Worm (Caenorhabditis elegans) whole organism, L4 larva: ENCODE results near the gene flcn-1.

ENCODE experiments used
- F26F4.8 ChIP-seq: fragments of 200-800 bp; sonication (Bioruptor generic); conservative IDR thresholded peaks from 2 replicates; pipeline ENCODE4 v1.3.6; 2022; ENCODE audit warnings: missing genetic modification characterization, missing compliant biosample characterization
- F37D6.2 ChIP-seq: sonication (generic microtip); optimal IDR thresholded peaks from 2 replicates; lab custom pipeline; 2016; ENCODE audit warnings: mild to moderate bottlenecking, missing genetic modification characterization, missing compliant biosample characterization
- F44E2.7 ChIP-seq: fragments of 200-800 bp; sonication (Bioruptor generic); IDR thresholded peaks from 2 replicates; pipeline ENCODE4 v2.1.2; 2022; ENCODE audit warnings: missing genetic modification characterization, missing compliant biosample characterization
- F49E8.2 ChIP-seq: sonication (generic microtip); optimal IDR thresholded peaks from 2 replicates; lab custom pipeline; 2016; ENCODE audit warnings: missing compliant biosample characterization, mild to moderate bottlenecking, missing genetic modification characterization, borderline replicate concordance
- T20F7.1 ChIP-seq: fragments of 200-800 bp; sonication (Bioruptor generic); optimal IDR thresholded peaks from 2 replicates; lab custom pipeline; 2018; ENCODE audit warnings: mild to moderate bottlenecking, missing genetic modification characterization, missing compliant biosample characterization
- Y48G9A.11 ChIP-seq: fragments of 200-800 bp; sonication (Bioruptor generic); IDR thresholded peaks from 2 replicates; pipeline ENCODE4 v1.3.6; 2022; ENCODE audit warnings: missing genetic modification reagents, missing genetic modification characterization, missing compliant biosample characterization
- Y75B8A.6 ChIP-seq: fragments of 200-800 bp; sonication (Bioruptor generic); IDR thresholded peaks from 2 replicates; pipeline ENCODE4 v1.3.6; 2022; ENCODE audit warnings: missing genetic modification reagents, missing genetic modification characterization, missing compliant biosample characterization
- ama-1 ChIP-seq: fragments of 150-350 bp; optimal IDR thresholded peaks from 2 replicates; lab custom pipeline; 2014; ENCODE audit warnings: inconsistent platforms, mixed read lengths
- arid-1 ChIP-seq: fragments of 200-800 bp; sonication (Bioruptor generic); conservative IDR thresholded peaks from 2 replicates; pipeline ENCODE4 v1.3.6; 2022; ENCODE audit warnings: missing genetic modification reagents, missing genetic modification characterization, missing compliant biosample characterization
- attf-4 ChIP-seq: sonication (generic microtip); optimal IDR thresholded peaks from 3 replicates; lab custom pipeline; 2017; ENCODE audit warnings: missing biosample characterization, missing genetic modification characterization
- ceh-20 ChIP-seq: fragments of 200-800 bp; sonication (Bioruptor generic); IDR thresholded peaks from 2 replicates; pipeline ENCODE4 v1.3.6; 2022; ENCODE audit warnings: missing genetic modification reagents, missing genetic modification characterization, missing compliant biosample characterization
- ceh-28 ChIP-seq: fragments of 150-350 bp; optimal IDR thresholded peaks from 2 replicates; lab custom pipeline; 2014; ENCODE audit warnings: missing biosample characterization, missing genetic modification reagents, missing genetic modification characterization
- ceh-62 ChIP-seq: sonication (generic microtip); optimal IDR thresholded peaks from 2 replicates; lab custom pipeline; 2017; ENCODE audit warnings: missing biosample characterization, missing genetic modification characterization
- ces-1 ChIP-seq: fragments of 150-350 bp; sonication (generic microtip); optimal IDR thresholded peaks from 4 replicates; lab custom pipeline; 2014; ENCODE audit warnings: missing biosample characterization, missing genetic modification reagents, missing genetic modification characterization
- daf-16 ChIP-seq, 3 experiments: sonication (generic microtip); optimal IDR thresholded peaks; 2 replicates each; lab custom pipeline; 2016 to 2017; ENCODE audit warnings: missing genetic modification characterization in 3 of 3, missing genetic modification reagents in 3 of 3, mild to moderate bottlenecking in 2 of 3, missing compliant biosample characterization in 2 of 3, missing biosample characterization in 1 of 3, moderate library complexity in 1 of 3
- dmd-9 ChIP-seq: fragments of 200-800 bp; sonication (Bioruptor generic); IDR thresholded peaks from 2 replicates; pipeline ENCODE4 v1.3.6; 2022; ENCODE audit warnings: missing genetic modification reagents, missing genetic modification characterization, missing compliant biosample characterization
- duxl-1 ChIP-seq: sonication (generic microtip); optimal IDR thresholded peaks from 2 replicates; lab custom pipeline; 2016; ENCODE audit warnings: mild to moderate bottlenecking, missing genetic modification characterization, moderate library complexity, missing compliant biosample characterization; ENCODE audit not compliant: poor library complexity
- dve-1 ChIP-seq: sonication (generic microtip); optimal IDR thresholded peaks from 2 replicates; lab custom pipeline; 2017; ENCODE audit warnings: antibody characterized with exemption, mild to moderate bottlenecking, missing genetic modification characterization, missing compliant biosample characterization; ENCODE audit not compliant: insufficient read depth
- egl-43 ChIP-seq: fragments of 200-800 bp; sonication (Bioruptor generic); IDR thresholded peaks from 2 replicates; pipeline ENCODE4 v1.3.6; 2022; ENCODE audit warnings: missing genetic modification reagents, missing genetic modification characterization, missing compliant biosample characterization
- fkh-10 ChIP-seq: fragments of 150-350 bp; optimal IDR thresholded peaks from 2 replicates; lab custom pipeline; 2014; ENCODE audit warnings: missing biosample characterization, missing genetic modification reagents, missing genetic modification characterization
- fos-1 ChIP-seq: fragments of 150-350 bp; optimal IDR thresholded peaks from 2 replicates; lab custom pipeline; 2014; ENCODE audit warnings: missing biosample characterization, missing genetic modification characterization
- hlh-11 ChIP-seq: fragments of 200-800 bp; sonication (Bioruptor generic); optimal IDR thresholded peaks from 2 replicates; lab custom pipeline; 2018; ENCODE audit warnings: mild to moderate bottlenecking, missing genetic modification characterization, missing compliant biosample characterization
- hlh-30 ChIP-seq: sonication (generic microtip); optimal IDR thresholded peaks from 2 replicates; lab custom pipeline; 2017; ENCODE audit warnings: antibody characterized with exemption, mild to moderate bottlenecking, missing genetic modification characterization, missing compliant biosample characterization; ENCODE audit not compliant: insufficient read depth
- lin-13 ChIP-seq: fragments of 150-350 bp; optimal IDR thresholded peaks from 2 replicates; lab custom pipeline; 2014; ENCODE audit warnings: missing biosample characterization, missing genetic modification reagents, missing genetic modification characterization
- lin-15B ChIP-seq: fragments of 150-350 bp; sonication (generic microtip); optimal IDR thresholded peaks from 3 replicates; lab custom pipeline; 2014; ENCODE audit warnings: missing biosample characterization, missing genetic modification characterization
- lin-39 ChIP-seq: fragments of 150-350 bp; optimal IDR thresholded peaks from 2 replicates; lab custom pipeline; 2014; ENCODE audit warnings: missing biosample characterization, missing genetic modification reagents, missing genetic modification characterization
- lir-3 ChIP-seq: sonication (generic microtip); optimal IDR thresholded peaks from 2 replicates; lab custom pipeline; 2016; ENCODE audit warnings: mild to moderate bottlenecking, missing genetic modification characterization, missing compliant biosample characterization
- lsy-2 ChIP-seq, 2 experiments: fragments of 150-350 bp in 1 of 2; sonication (generic microtip) in 1 of 2; optimal IDR thresholded peaks; 2 replicates each; lab custom pipeline; 2014 to 2017; ENCODE audit warnings: missing biosample characterization in 2 of 2, missing genetic modification characterization in 2 of 2
- madf-5 ChIP-seq, 2 experiments: fragments of 200-800 bp; sonication (Bioruptor generic); IDR thresholded peaks; 2 replicates each; pipeline ENCODE4 v1.3.6; 2022; ENCODE audit warnings: missing compliant biosample characterization in 2 of 2, missing genetic modification characterization in 2 of 2
- madf-9 ChIP-seq: fragments of 200-800 bp; sonication (Bioruptor generic); conservative IDR thresholded peaks from 2 replicates; pipeline ENCODE4 v1.3.6; 2022; ENCODE audit warnings: missing genetic modification reagents, missing genetic modification characterization, missing compliant biosample characterization
- nhr-10 ChIP-seq: fragments of 150-350 bp; optimal IDR thresholded peaks from 2 replicates; lab custom pipeline; 2014; ENCODE audit warnings: missing biosample characterization, missing genetic modification characterization
- nhr-11 ChIP-seq: fragments of 150-350 bp; optimal IDR thresholded peaks from 2 replicates; lab custom pipeline; 2014; ENCODE audit warnings: missing biosample characterization, missing genetic modification characterization
- nhr-41 ChIP-seq: fragments of 200-800 bp; sonication (Bioruptor generic); IDR thresholded peaks from 2 replicates; pipeline ENCODE4 v1.3.6; 2022; ENCODE audit warnings: missing genetic modification reagents, missing genetic modification characterization, missing compliant biosample characterization
- nhr-42 ChIP-seq: fragments of 200-800 bp; sonication (Bioruptor generic); IDR thresholded peaks from 2 replicates; pipeline ENCODE4 v1.3.6; 2022; ENCODE audit warnings: missing genetic modification characterization, missing compliant biosample characterization
- nhr-76 ChIP-seq: fragments of 150-350 bp; optimal IDR thresholded peaks from 2 replicates; lab custom pipeline; 2014; ENCODE audit warnings: missing biosample characterization, missing genetic modification characterization
- nhr-77 ChIP-seq: fragments of 150-350 bp; optimal IDR thresholded peaks from 2 replicates; lab custom pipeline; 2014; ENCODE audit warnings: missing biosample characterization, missing genetic modification characterization
- php-3 ChIP-seq: fragments of 200-800 bp; sonication (Bioruptor generic); IDR thresholded peaks from 2 replicates; pipeline ENCODE4 v1.3.6; 2022; ENCODE audit warnings: missing genetic modification reagents, missing genetic modification characterization, missing compliant biosample characterization
- saeg-2 ChIP-seq: fragments of 200-800 bp; sonication (Bioruptor generic); IDR thresholded peaks from 2 replicates; pipeline ENCODE4 v1.3.6; 2022; ENCODE audit warnings: missing genetic modification reagents, missing genetic modification characterization, missing compliant biosample characterization
- snpc-1.2 ChIP-seq: fragments of 200-800 bp; sonication (Bioruptor generic); IDR thresholded peaks from 2 replicates; pipeline ENCODE4 v1.3.6; 2022; ENCODE audit warnings: missing genetic modification reagents, missing genetic modification characterization, missing compliant biosample characterization
- spr-1 ChIP-seq: sonication (generic microtip); optimal IDR thresholded peaks from 2 replicates; lab custom pipeline; 2016; ENCODE audit warnings: mild to moderate bottlenecking, missing genetic modification characterization, missing compliant biosample characterization
- tra-1 ChIP-seq: fragments of 200-800 bp; sonication (Bioruptor generic); IDR thresholded peaks from 2 replicates; pipeline ENCODE4 v1.3.6; 2022; ENCODE audit warnings: missing genetic modification reagents, missing genetic modification characterization, missing compliant biosample characterization
- vab-7 ChIP-seq: fragments of 200-800 bp; sonication (Bioruptor generic); IDR thresholded peaks from 2 replicates; pipeline ENCODE4 v1.3.6; 2022; ENCODE audit warnings: missing genetic modification reagents, missing genetic modification characterization, missing compliant biosample characterization
- zfp-2 ChIP-seq: sonication (generic microtip); optimal IDR thresholded peaks from 2 replicates; lab custom pipeline; 2016; ENCODE audit warnings: mild to moderate bottlenecking, missing genetic modification characterization, missing compliant biosample characterization
- zip-11 ChIP-seq: fragments of 200-800 bp; sonication (Bioruptor generic); IDR thresholded peaks from 2 replicates; pipeline ENCODE4 v1.3.6; 2022; ENCODE audit warnings: missing genetic modification characterization, missing compliant biosample characterization
- ztf-11 ChIP-seq: fragments of 150-350 bp; optimal IDR thresholded peaks from 2 replicates; lab custom pipeline; 2014; ENCODE audit warnings: missing biosample characterization, missing genetic modification characterization
- ztf-7 ChIP-seq: fragments of 150-350 bp; optimal IDR thresholded peaks from 2 replicates; lab custom pipeline; 2014; ENCODE audit warnings: missing biosample characterization, missing genetic modification characterization

Gene flcn-1

DNA sequence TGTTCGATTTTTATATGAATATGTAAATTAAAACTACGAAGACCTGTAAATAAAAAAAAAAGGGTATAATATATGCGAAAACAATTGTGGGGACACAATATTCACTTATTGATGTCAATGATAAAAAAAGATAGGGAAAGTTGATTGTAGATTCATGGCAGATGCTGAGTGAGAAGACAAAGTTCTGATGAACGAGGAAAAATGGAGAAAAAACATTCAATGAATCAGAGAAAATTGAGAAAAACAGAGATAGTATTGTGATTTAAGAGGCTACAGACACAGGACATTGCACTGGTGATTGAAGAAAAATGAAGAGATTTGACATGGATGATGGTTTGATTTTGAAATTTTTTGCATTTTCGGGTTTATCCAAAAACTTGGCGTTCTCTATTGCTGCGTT is 19.9 kb upstream of the flcn-1 start (continued):
- no peak for TF ChIP-seq ama-1
- TF ChIP-seq ces-1 (GFP tag; lab: Kevin White, UChicago) = no peak
- TF ChIP-seq F37D6.2 (tag; lab: Kevin White, UChicago) = no peak
- TF ChIP-seq T20F7.1 (GFP tag; lab: Kevin White, UChicago) = no peak
- no peak for TF ChIP-seq daf-16 (GFP tag; optimal IDR thresholded peaks at IDR 0.05; lab: Kevin White, UChicago)
- TF ChIP-seq daf-16 (tag; optimal IDR thresholded peaks at IDR 0.05; lab: Kevin White, UChicago) = peak; percentile 7
- TF ChIP-seq F26F4.8 (GFP tag; lab: Robert Waterston, UW) = no peak
- no peak for TF ChIP-seq madf-9 (GFP tag; lab: Robert Waterston, UW)
- no peak for TF ChIP-seq nhr-77 (tag; lab: Kevin White, UChicago)
- TF ChIP-seq madf-5 (GFP tag; IDR thresholded peaks at IDR 0.05; lab: Robert Waterston, UW) = no peak
- TF ChIP-seq, all 104 proteins: peak for 5

ce11 chrII:6909568-6910122 is 18.9 kb upstream of the flcn-1 start, which contains the start of gene asm-1:
asm-1 (plus strand) TSS chrII:6910072.
- peak in 1 of 2 experiments; percentile 21 for TF ChIP-seq lsy-2 (tag; optimal IDR thresholded peaks at IDR 0.05; lab: Kevin White, UChicago)
- TF ChIP-seq vab-7 (GFP tag; lab: Robert Waterston, UW) = no peak
- TF ChIP-seq dve-1 (tag; lab: Kevin White, UChicago) = peak; percentile 36
- TF ChIP-seq hlh-11 = peak; percentile 34
- no peak for TF ChIP-seq Y48G9A.11 (GFP tag; lab: Robert Waterston, UW)
- TF ChIP-seq php-3 = peak; percentile 63
- peak; percentile 49 for TF ChIP-seq hlh-30 (tag; lab: Kevin White, UChicago)

DNA sequence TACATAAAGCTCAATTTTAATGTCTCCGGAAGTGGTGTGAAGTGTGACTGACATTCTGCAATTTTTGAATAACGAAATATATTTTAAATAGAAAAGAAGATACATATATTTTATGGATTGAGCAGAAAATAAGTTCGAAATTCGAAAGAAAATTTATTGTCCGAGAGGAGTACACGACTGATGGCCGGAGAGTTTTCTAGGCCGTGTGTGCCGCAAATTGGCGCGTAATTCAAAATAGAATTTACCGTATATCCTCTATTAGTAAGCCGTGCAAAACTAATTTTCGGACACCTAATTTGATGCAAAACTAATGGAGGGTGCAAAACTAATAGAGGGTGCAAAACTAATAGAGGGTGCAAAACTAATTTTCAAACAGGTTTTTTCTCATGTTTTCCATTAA is 15.3 kb upstream of the flcn-1 start, which contains the start of gene cyn-10:
TSS of gene cyn-10 (minus strand) at position 57 of the 400 bp plus-strand sequence.
- TF ChIP-seq snpc-1.2 (GFP tag; lab: Robert Waterston, UW) (no peak), nhr-76 (tag; lab: Kevin White, UChicago) (no peak), zfp-2 (tag; lab: Kevin White, UChicago) (no peak), tra-1 (GFP tag; lab: Robert Waterston, UW) (peak; percentile 81), F49E8.2 (peak; percentile 6), dmd-9 (GFP tag; lab: Robert Waterston, UW) (peak; percentile 95), arid-1 (GFP tag; lab: Robert Waterston, UW) (no peak), madf-9 (GFP tag; lab: Robert Waterston, UW) (peak; percentile 83), lir-3 (no peak), lin-13 (GFP tag; lab: Kevin White, UChicago) (no peak), Y75B8A.6 (GFP tag; lab: Robert Waterston, UW) (no peak), nhr-10 (tag; lab: Kevin White, UChicago) (no peak), egl-43 (GFP tag; lab: Robert Waterston, UW) (no peak), ceh-20 (GFP tag; lab: Robert Waterston, UW) (peak; percentile 51; the same call in 1 of the 2 replicates), saeg-2 (no peak), vab-7 (GFP tag; lab: Robert Waterston, UW) (no peak; the same call in 1 of the 2 replicates), zip-11 (GFP tag; lab: Robert Waterston, UW) (no peak), fos-1 (tag; lab: Kevin White, UChicago) (no peak), nhr-41 (no peak), Y48G9A.11 (GFP tag; lab: Robert Waterston, UW) (peak; percentile 81), spr-1 (tag; lab: Kevin White, UChicago) (no peak), nhr-11 (tag; lab: Kevin White, UChicago) (no peak), ceh-28 (tag; lab: Kevin White, UChicago) (no peak), fkh-10 (GFP tag; lab: Kevin White, UChicago) (no peak), duxl-1 (peak; percentile 66), ceh-62 (tag; lab: Kevin White, UChicago) (no peak), ztf-7 (tag; lab: Kevin White, UChicago) (peak; percentile 18), dve-1 (tag; lab: Kevin White, UChicago) (peak; percentile 49), lin-39 (tag; lab: Kevin White, UChicago) (no peak), F37D6.2 (tag; lab: Kevin White, UChicago) (no peak), ztf-11 (tag; lab: Kevin White, UChicago) (no peak), nhr-42 (0 out of 2 replicates have a peak, but pooled peaks have one; percentile 35), lin-15B (tag; lab: Kevin White, UChicago) (no peak), attf-4 (no peak), F44E2.7 (no peak)
